Worm (Caenorhabditis elegans) whole organism, L2 larva: ENCODE measurements around the gene F43B10.1.

ENCODE experiments used
- R02D3.7 ChIP-seq: fragments of 150-350 bp; optimal IDR thresholded peaks from 2 replicates; lab custom pipeline; 2014; ENCODE audit warnings: missing biosample characterization, missing genetic modification characterization
- ama-1 ChIP-seq: fragments of 150-350 bp; optimal IDR thresholded peaks from 2 replicates; lab custom pipeline; 2018; ENCODE audit warnings: inconsistent platforms
- lsy-2 ChIP-seq, 2 experiments: fragments of 150-350 bp in 1 of 2; sonication (generic microtip) in 1 of 2; optimal IDR thresholded peaks; 2 replicates each; lab custom pipeline; 2014 to 2017; ENCODE audit warnings: missing biosample characterization in 2 of 2, missing genetic modification characterization in 2 of 2
- nhr-77 ChIP-seq: fragments of 150-350 bp; optimal IDR thresholded peaks from 2 replicates; lab custom pipeline; 2014; ENCODE audit warnings: missing biosample characterization, missing genetic modification characterization
- skn-1 ChIP-seq: sonication (generic microtip); optimal IDR thresholded peaks from 2 replicates; lab custom pipeline; 2017; ENCODE audit warnings: missing biosample characterization, missing genetic modification characterization
- unc-39 ChIP-seq: fragments of 150-350 bp; optimal IDR thresholded peaks from 2 replicates; lab custom pipeline; 2014; ENCODE audit warnings: missing biosample characterization, missing genetic modification characterization
- unc-62 ChIP-seq: fragments of 150-350 bp; optimal IDR thresholded peaks from 2 replicates; lab custom pipeline; 2014; ENCODE audit warnings: missing biosample characterization, missing genetic modification reagents, missing genetic modification characterization

ce11 chrX:16597791-16598190 lies 64.8 kb downstream of the F43B10.1 start:
- TF ChIP-seq unc-39 (tag; lab: Kevin White, UChicago) (no peak), lsy-2 (tag; optimal IDR thresholded peaks at IDR 0.05; lab: Kevin White, UChicago) (no peak), nhr-77 (tag; lab: Kevin White, UChicago) (no peak), R02D3.7 (tag; lab: Kevin White, UChicago) (no peak), skn-1 (tag; lab: Kevin White, UChicago) (no peak), ama-1 (lab: Kevin White, UChicago) (no peak), unc-62 (no peak)
